Fruit fly (Drosophila melanogaster) whole organism, embryonic: ENCODE results near the gene CG14221.

Experiments
- Asciz ChIP-seq: fragments of 200-800 bp; sonication (Bioruptor generic); optimal IDR thresholded peaks from 2 replicates; lab custom pipeline; 2017; ENCODE audit warnings: missing biosample characterization, mild to moderate bottlenecking, missing genetic modification characterization, missing genetic modification reagents
- BEAF-32 ChIP-seq: fragments of 200-800 bp; sonication (Bioruptor generic); optimal IDR thresholded peaks from 3 replicates; lab custom pipeline; 2017; ENCODE audit warnings: missing biosample characterization, missing genetic modification characterization, mild to moderate bottlenecking, moderate library complexity, missing genetic modification reagents
- CG10274 ChIP-seq: fragments of 200-800 bp; sonication (Bioruptor generic); optimal IDR thresholded peaks from 3 replicates; lab custom pipeline; 2017; ENCODE audit warnings: missing biosample characterization, mild to moderate bottlenecking, missing genetic modification characterization
- CG10462 ChIP-seq: fragments of 200-800 bp; sonication (Bioruptor generic); optimal IDR thresholded peaks from 2 replicates; lab custom pipeline; 2016; ENCODE audit warnings: missing biosample characterization, missing genetic modification characterization
- CG11247 ChIP-seq: fragments of 200-800 bp; sonication (Bioruptor generic); IDR thresholded peaks from 2 replicates; pipeline ENCODE4 v1.3.6; 2022; ENCODE audit warnings: missing biosample characterization, missing genetic modification characterization
- CG12155 ChIP-seq: fragments of 200-800 bp; sonication (Bioruptor generic); optimal IDR thresholded peaks from 3 replicates; lab custom pipeline; 2016; ENCODE audit warnings: missing biosample characterization, missing genetic modification characterization
- CG1233 ChIP-seq: fragments of 200-800 bp; sonication (Bioruptor generic); optimal IDR thresholded peaks from 4 replicates; lab custom pipeline; 2018; ENCODE audit warnings: missing biosample characterization, mild to moderate bottlenecking, missing genetic modification characterization
- CG18476 ChIP-seq: fragments of 200-800 bp; sonication (Bioruptor generic); optimal IDR thresholded peaks from 2 replicates; lab custom pipeline; 2016; ENCODE audit warnings: missing biosample characterization, mild to moderate bottlenecking, missing genetic modification characterization
- CG2889 ChIP-seq: fragments of 200-800 bp; sonication (Bioruptor generic); IDR thresholded peaks from 3 replicates; pipeline ENCODE4 v1.3.6; 2022; ENCODE audit warnings: missing biosample characterization, missing genetic modification characterization
- CG32532 ChIP-seq: fragments of 200-800 bp; sonication (Bioruptor generic); IDR thresholded peaks from 2 replicates; pipeline ENCODE4 v1.3.6; 2022; ENCODE audit warnings: missing biosample characterization, missing genetic modification characterization
- CG3281 ChIP-seq: fragments of 200-800 bp; sonication (Bioruptor generic); optimal IDR thresholded peaks from 3 replicates; lab custom pipeline; 2017; ENCODE audit warnings: missing biosample characterization, mild to moderate bottlenecking, missing genetic modification characterization
- CG3726 ChIP-seq: fragments of 200-800 bp; sonication (Bioruptor generic); IDR thresholded peaks from 3 replicates; pipeline ENCODE4, ENCODE4 v1.3.6; 2022; ENCODE audit warnings: missing biosample characterization, missing genetic modification characterization
- CG3847 ChIP-seq: fragments of 200-800 bp; sonication (Bioruptor generic); IDR thresholded peaks from 2 replicates; pipeline ENCODE4 v1.3.6; 2022; ENCODE audit warnings: missing biosample characterization, missing genetic modification characterization
- CG3995 ChIP-seq: fragments of 200-800 bp; sonication (Bioruptor generic); optimal IDR thresholded peaks from 3 replicates; lab custom pipeline; 2016; ENCODE audit warnings: missing biosample characterization, missing genetic modification characterization
- CG6654 ChIP-seq: fragments of 200-800 bp; sonication (Bioruptor generic); optimal IDR thresholded peaks from 2 replicates; lab custom pipeline; 2017; ENCODE audit warnings: missing biosample characterization, mild to moderate bottlenecking, missing genetic modification characterization
- CG6683 ChIP-seq: fragments of 200-800 bp; sonication (Bioruptor generic); optimal IDR thresholded peaks from 2 replicates; lab custom pipeline; 2017; ENCODE audit warnings: missing biosample characterization, mild to moderate bottlenecking, missing genetic modification characterization, missing genetic modification reagents
- CG6791 ChIP-seq: fragments of 200-800 bp; sonication (Bioruptor generic); IDR thresholded peaks from 3 replicates; pipeline ENCODE4 v1.3.6; 2022; ENCODE audit warnings: missing biosample characterization, missing genetic modification characterization; ENCODE audit not compliant: partially characterized antibody
- CG7357 ChIP-seq: fragments of 200-800 bp; sonication (Bioruptor generic); IDR thresholded peaks from 3 replicates; pipeline ENCODE4 v1.3.6; 2022; ENCODE audit warnings: missing biosample characterization, missing genetic modification characterization
- CG7556 ChIP-seq: fragments of 200-800 bp; sonication (Bioruptor generic); optimal IDR thresholded peaks from 2 replicates; lab custom pipeline; 2017; ENCODE audit warnings: missing biosample characterization, mild to moderate bottlenecking, missing genetic modification characterization
- CG7839 ChIP-seq: fragments of 200-800 bp; sonication (Bioruptor generic); optimal IDR thresholded peaks from 3 replicates; lab custom pipeline; 2018; ENCODE audit warnings: missing biosample characterization, mild to moderate bottlenecking, missing genetic modification characterization, moderate library complexity
- CG7963 ChIP-seq: fragments of 200-800 bp; sonication (Bioruptor generic); IDR thresholded peaks from 3 replicates; pipeline ENCODE4 v1.3.6; 2022; ENCODE audit warnings: missing biosample characterization, missing genetic modification characterization; ENCODE audit not compliant: partially characterized antibody
- D19B ChIP-seq: fragments of 200-800 bp; sonication (Bioruptor generic); optimal IDR thresholded peaks from 2 replicates; lab custom pipeline; 2017; ENCODE audit warnings: missing biosample characterization, mild to moderate bottlenecking, missing genetic modification characterization
- Gug ChIP-seq: fragments of 200-800 bp; sonication (Bioruptor generic); IDR thresholded peaks from 4 replicates; pipeline ENCODE4 v1.3.6; 2022; ENCODE audit warnings: missing biosample characterization, missing genetic modification characterization
- HLHmδ ChIP-seq: fragments of 200-800 bp; sonication (Bioruptor generic); optimal IDR thresholded peaks from 2 replicates; lab custom pipeline; 2018; ENCODE audit warnings: missing biosample characterization, mild to moderate bottlenecking, missing genetic modification characterization, moderate library complexity
- Hey ChIP-seq: fragments of 200-800 bp; sonication (Bioruptor generic); optimal IDR thresholded peaks from 3 replicates; lab custom pipeline; 2018; ENCODE audit warnings: missing biosample characterization, mild to moderate bottlenecking, missing genetic modification characterization
- Hmr ChIP-seq: fragments of 200-800 bp; sonication (Bioruptor generic); optimal IDR thresholded peaks from 3 replicates; lab custom pipeline; 2017; ENCODE audit warnings: mild to moderate bottlenecking, missing biosample characterization, missing genetic modification reagents, missing genetic modification characterization
- Hsf ChIP-seq: fragments of 200-800 bp; sonication (Bioruptor generic); optimal IDR thresholded peaks from 3 replicates; lab custom pipeline; 2016; ENCODE audit warnings: missing biosample characterization, missing genetic modification characterization
- Lhr ChIP-seq: fragments of 200-800 bp; sonication (Bioruptor generic); optimal IDR thresholded peaks from 3 replicates; lab custom pipeline; 2017; ENCODE audit warnings: mild to moderate bottlenecking, missing biosample characterization, missing genetic modification reagents, missing genetic modification characterization
- Meics ChIP-seq: fragments of 200-800 bp; sonication (Bioruptor generic); optimal IDR thresholded peaks from 2 replicates; lab custom pipeline; 2017; ENCODE audit warnings: missing biosample characterization, mild to moderate bottlenecking, missing genetic modification characterization
- Oaz ChIP-seq: fragments of 200-800 bp; sonication (Bioruptor generic); IDR thresholded peaks from 2 replicates; pipeline ENCODE4 v1.3.6; 2022; ENCODE audit warnings: missing biosample characterization, missing genetic modification characterization
- Optix ChIP-seq: fragments of 200-800 bp; sonication (Bioruptor generic); IDR thresholded peaks from 3 replicates; pipeline ENCODE4 v1.3.6; 2022; ENCODE audit warnings: missing biosample characterization, missing genetic modification characterization
- Rfx ChIP-seq: fragments of 200-800 bp; sonication (Bioruptor generic); IDR thresholded peaks from 2 replicates; pipeline ENCODE4 v1.3.6; 2022; ENCODE audit warnings: missing biosample characterization, missing genetic modification characterization
- Sin3A ChIP-seq: fragments of >200 bp; optimal IDR thresholded peaks from 2 replicates; lab custom pipeline; 2018
- Spps ChIP-seq: fragments of 200-800 bp; sonication (Bioruptor generic); optimal IDR thresholded peaks from 2 replicates; lab custom pipeline; 2018; ENCODE audit warnings: missing biosample characterization, mild to moderate bottlenecking, missing genetic modification characterization
- Vsx1 ChIP-seq: fragments of 200-800 bp; sonication (Bioruptor generic); optimal IDR thresholded peaks from 2 replicates; lab custom pipeline; 2017; ENCODE audit warnings: missing biosample characterization, mild to moderate bottlenecking, missing genetic modification characterization, missing genetic modification reagents
- aop ChIP-seq: fragments of 200-800 bp; sonication (Bioruptor generic); IDR thresholded peaks from 2 replicates; pipeline ENCODE4 v1.3.6; 2022; ENCODE audit warnings: missing biosample characterization, missing genetic modification characterization
- ash1 ChIP-seq: fragments of 200-800 bp; sonication (Bioruptor generic); optimal IDR thresholded peaks from 2 replicates; lab custom pipeline; 2018; ENCODE audit warnings: missing biosample characterization, mild to moderate bottlenecking, missing genetic modification characterization
- cg ChIP-seq: fragments of 200-800 bp; sonication (Bioruptor generic); optimal IDR thresholded peaks from 3 replicates; lab custom pipeline; 2019; ENCODE audit warnings: missing biosample characterization, mild to moderate bottlenecking, missing genetic modification characterization, moderate library complexity
- corto ChIP-seq: fragments of 200-800 bp; sonication (Bioruptor generic); optimal IDR thresholded peaks from 2 replicates; lab custom pipeline; 2016; ENCODE audit warnings: missing biosample characterization, mild to moderate bottlenecking, missing genetic modification characterization, moderate library complexity
- gfzf ChIP-seq: fragments of 200-800 bp; sonication (Bioruptor generic); optimal IDR thresholded peaks from 2 replicates; lab custom pipeline; 2016; ENCODE audit warnings: missing biosample characterization, mild to moderate bottlenecking, missing genetic modification characterization, moderate library complexity
- gro ChIP-seq: fragments of 200-800 bp; sonication (Bioruptor generic); optimal IDR thresholded peaks from 2 replicates; lab custom pipeline; 2016; ENCODE audit warnings: missing biosample characterization, missing genetic modification characterization
- gt ChIP-seq: fragments of 200-800 bp; sonication (Bioruptor generic); IDR thresholded peaks from 2 replicates; pipeline ENCODE4 v1.3.6; 2022; ENCODE audit warnings: missing biosample characterization, missing genetic modification characterization
- h ChIP-seq: fragments of >200 bp; optimal IDR thresholded peaks from 2 replicates; lab custom pipeline; 2017
- hbn ChIP-seq: fragments of 200-800 bp; sonication (Bioruptor generic); IDR thresholded peaks from 2 replicates; pipeline ENCODE4 v1.3.6; 2022; ENCODE audit warnings: missing biosample characterization, missing genetic modification characterization; ENCODE audit not compliant: partially characterized antibody
- kah ChIP-seq: fragments of 200-800 bp; sonication (Bioruptor generic); optimal IDR thresholded peaks from 2 replicates; lab custom pipeline; 2018; ENCODE audit warnings: missing biosample characterization, mild to moderate bottlenecking, missing genetic modification characterization
- knrl ChIP-seq: fragments of 200-800 bp; sonication (Bioruptor generic); IDR thresholded peaks from 3 replicates; pipeline ENCODE4 v1.3.6; 2022; ENCODE audit warnings: missing biosample characterization, missing genetic modification characterization; ENCODE audit not compliant: partially characterized antibody
- mirr ChIP-seq: fragments of 200-800 bp; sonication (Bioruptor generic); optimal IDR thresholded peaks from 3 replicates; lab custom pipeline; 2018; ENCODE audit warnings: missing biosample characterization, mild to moderate bottlenecking, missing genetic modification characterization
- sc ChIP-seq, 3 experiments: fragments of >200 bp in 2 of 3; fragments of 200-800 bp in 1 of 3; sonication (Bioruptor generic) in 1 of 3; optimal IDR thresholded peaks; 2 replicates in 2 of 3; 3 replicates in 1 of 3; lab custom pipeline; 2017; ENCODE audit warnings: mild to moderate bottlenecking in 1 of 3, missing biosample characterization in 1 of 3, missing genetic modification characterization in 1 of 3, missing genetic modification reagents in 1 of 3
- sd ChIP-seq: fragments of 200-800 bp; sonication (Bioruptor generic); optimal IDR thresholded peaks from 3 replicates; lab custom pipeline; 2018; ENCODE audit warnings: missing biosample characterization, mild to moderate bottlenecking, missing genetic modification characterization, moderate library complexity
- sens-2 ChIP-seq: fragments of 200-800 bp; sonication (Bioruptor generic); IDR thresholded peaks from 2 replicates; pipeline ENCODE4 v1.3.6; 2022; ENCODE audit warnings: missing biosample characterization, missing genetic modification characterization
- sqz ChIP-seq: fragments of 200-800 bp; sonication (Bioruptor generic); optimal IDR thresholded peaks from 3 replicates; lab custom pipeline; 2018; ENCODE audit warnings: missing biosample characterization, mild to moderate bottlenecking, missing genetic modification characterization

The CG14221 gene

dm6 chrX:19601644-19602043 is 19.4 kb downstream of the CG14221 start, which contains the start of gene CG14220 (continued):
- TF ChIP-seq Hsf (GFP tag; lab: Kevin White, UChicago): no peak
- TF ChIP-seq Gug (GFP tag; lab: Robert Waterston, UW): no peak
- peak; percentile 36 for TF ChIP-seq Lhr (GFP tag; lab: Kevin White, UChicago)
- TF ChIP-seq cg (GFP tag; lab: Kevin White, UChicago): peak; percentile 60
- TF ChIP-seq CG3281 (GFP tag; lab: Kevin White, UChicago): peak; percentile 20
- TF ChIP-seq CG7839 (tag; lab: Kevin White, UChicago): no peak
- no peak for TF ChIP-seq CG6683 (GFP tag; lab: Kevin White, UChicago)
- peak; percentile 11 for TF ChIP-seq gro (GFP tag; lab: Kevin White, UChicago)
- peak; percentile 94 for TF ChIP-seq CG7963
- peak; percentile 0 for TF ChIP-seq gfzf
- TF ChIP-seq CG3847 (GFP tag; lab: Robert Waterston, UW): no peak
- TF ChIP-seq aop (GFP tag; lab: Robert Waterston, UW): no peak
- TF ChIP-seq kah: no peak
- no peak for TF ChIP-seq CG11247
- TF ChIP-seq CG3726 (GFP tag; lab: Robert Waterston, UW): no peak
- TF ChIP-seq Hmr (GFP tag; lab: Kevin White, UChicago): peak; percentile 53
- no peak for TF ChIP-seq Vsx1 (GFP tag; lab: Kevin White, UChicago)
- no peak for TF ChIP-seq CG6654
- peak; percentile 22 for TF ChIP-seq CG3995 (GFP tag; lab: Kevin White, UChicago)
- TF ChIP-seq CG2889 (GFP tag; lab: Robert Waterston, UW): no peak
- no peak for TF ChIP-seq sc (optimal IDR thresholded peaks at IDR 0.05; lab: Kevin White, UChicago)
- TF ChIP-seq sc (GFP tag; optimal IDR thresholded peaks at IDR 0.05; lab: Kevin White, UChicago): no peak
- no peak for TF ChIP-seq D19B (GFP tag; lab: Kevin White, UChicago)
- no peak for TF ChIP-seq Oaz
- TF ChIP-seq Sin3A (lab: Kevin White, UChicago): peak; percentile 17
- no peak for TF ChIP-seq Asciz
- TF ChIP-seq sd (tag; lab: Kevin White, UChicago): no peak
- peak; percentile 12 for TF ChIP-seq Meics (GFP tag; lab: Kevin White, UChicago)
- TF ChIP-seq gt (GFP tag; lab: Robert Waterston, UW): no peak
- no peak for TF ChIP-seq h
- peak; percentile 90 for TF ChIP-seq BEAF-32 (GFP tag; lab: Kevin White, UChicago)
- peak; percentile 97 for TF ChIP-seq CG6791 (GFP tag; lab: Robert Waterston, UW)
- no peak for TF ChIP-seq CG18476 (GFP tag; lab: Kevin White, UChicago)
- no peak for TF ChIP-seq HLHmδ
- TF ChIP-seq Spps (tag; lab: Kevin White, UChicago): no peak
- TF ChIP-seq CG7556 (GFP tag; lab: Kevin White, UChicago): no peak
- no peak for TF ChIP-seq CG7357 (GFP tag; lab: Robert Waterston, UW)
- no peak for TF ChIP-seq CG1233 (GFP tag; lab: Kevin White, UChicago)
- TF ChIP-seq corto (GFP tag; lab: Kevin White, UChicago): no peak
- TF ChIP-seq Hey (tag; lab: Kevin White, UChicago): no peak
- TF ChIP-seq Optix (GFP tag; lab: Robert Waterston, UW): no peak
- peak; percentile 7; the same call in 1 of the 2 replicates for TF ChIP-seq Rfx (GFP tag; lab: Robert Waterston, UW)
- TF ChIP-seq CG10462 (GFP tag; lab: Kevin White, UChicago): no peak
- TF ChIP-seq knrl: peak; percentile 87
- no peak for TF ChIP-seq mirr (GFP tag; lab: Kevin White, UChicago)
- TF ChIP-seq CG12155 (GFP tag; lab: Kevin White, UChicago): no peak
- peak; percentile 90 for TF ChIP-seq hbn
- peak; percentile 5 for TF ChIP-seq sqz (GFP tag; lab: Kevin White, UChicago)
- no peak for TF ChIP-seq CG32532
- TF ChIP-seq sens-2 (GFP tag; lab: Robert Waterston, UW): no peak
- no peak for TF ChIP-seq CG10274
- TF ChIP-seq ash1 (GFP tag; lab: Kevin White, UChicago): no peak
